Worm (Caenorhabditis elegans) whole organism, L4 larva: ENCODE data around the gene mfsd-13.2.

Source experiments
- F10B5.3 ChIP-seq: sonication (generic microtip); optimal IDR thresholded peaks from 2 replicates; lab custom pipeline; 2016; ENCODE audit warnings: mild to moderate bottlenecking, missing genetic modification characterization, missing compliant biosample characterization
- F44E2.7 ChIP-seq: fragments of 200-800 bp; sonication (Bioruptor generic); IDR thresholded peaks from 2 replicates; pipeline ENCODE4 v2.1.2; 2022; ENCODE audit warnings: missing genetic modification characterization, missing compliant biosample characterization
- F49E8.2 ChIP-seq: sonication (generic microtip); optimal IDR thresholded peaks from 2 replicates; lab custom pipeline; 2016; ENCODE audit warnings: missing compliant biosample characterization, mild to moderate bottlenecking, missing genetic modification characterization, borderline replicate concordance
- R02D3.7 ChIP-seq: fragments of 150-350 bp; sonication (generic microtip); optimal IDR thresholded peaks from 3 replicates; lab custom pipeline; 2014; ENCODE audit warnings: missing biosample characterization, missing genetic modification characterization
- T26A8.4 ChIP-seq: fragments of 200-800 bp; sonication (Bioruptor generic); IDR thresholded peaks from 2 replicates; pipeline ENCODE4 v1.3.6; 2022; ENCODE audit warnings: missing genetic modification characterization, missing compliant biosample characterization
- Y105C5A.15 ChIP-seq: fragments of 200-800 bp; sonication (Bioruptor generic); IDR thresholded peaks from 2 replicates; pipeline ENCODE4 v1.3.6; 2022; ENCODE audit warnings: missing genetic modification characterization, missing compliant biosample characterization
- Y75B8A.6 ChIP-seq: fragments of 200-800 bp; sonication (Bioruptor generic); IDR thresholded peaks from 2 replicates; pipeline ENCODE4 v1.3.6; 2022; ENCODE audit warnings: missing genetic modification reagents, missing genetic modification characterization, missing compliant biosample characterization
- aha-1 ChIP-seq: fragments of 150-350 bp; peaks from one replicate; lab custom pipeline; 2014; ENCODE audit warnings: missing biosample characterization, missing genetic modification characterization
- ama-1 ChIP-seq: fragments of 150-350 bp; optimal IDR thresholded peaks from 2 replicates; lab custom pipeline; 2014; ENCODE audit warnings: inconsistent platforms, mixed read lengths
- attf-4 ChIP-seq: sonication (generic microtip); optimal IDR thresholded peaks from 3 replicates; lab custom pipeline; 2017; ENCODE audit warnings: missing biosample characterization, missing genetic modification characterization
- ceh-20 ChIP-seq: fragments of 200-800 bp; sonication (Bioruptor generic); IDR thresholded peaks from 2 replicates; pipeline ENCODE4 v1.3.6; 2022; ENCODE audit warnings: missing genetic modification reagents, missing genetic modification characterization, missing compliant biosample characterization
- ceh-32 ChIP-seq: sonication (generic microtip); optimal IDR thresholded peaks from 2 replicates; lab custom pipeline; 2016; ENCODE audit warnings: mild to moderate bottlenecking, missing genetic modification characterization, missing compliant biosample characterization; ENCODE audit not compliant: poor library complexity
- ceh-82 ChIP-seq: sonication (generic microtip); optimal IDR thresholded peaks from 2 replicates; lab custom pipeline; 2017; ENCODE audit warnings: missing biosample characterization, missing genetic modification characterization
- cey-2 ChIP-seq: sonication (generic microtip); optimal IDR thresholded peaks from 3 replicates; lab custom pipeline; 2017; ENCODE audit warnings: missing genetic modification characterization, mild to moderate bottlenecking, missing compliant biosample characterization, antibody characterized with exemption, borderline replicate concordance; ENCODE audit not compliant: insufficient read depth
- daf-12 ChIP-seq: fragments of 150-350 bp; optimal IDR thresholded peaks from 2 replicates; lab custom pipeline; 2014; ENCODE audit warnings: missing biosample characterization, missing genetic modification reagents, missing genetic modification characterization
- daf-16 ChIP-seq, 3 experiments: sonication (generic microtip); optimal IDR thresholded peaks; 2 replicates each; lab custom pipeline; 2016 to 2017; ENCODE audit warnings: missing genetic modification characterization in 3 of 3, missing genetic modification reagents in 3 of 3, mild to moderate bottlenecking in 2 of 3, missing compliant biosample characterization in 2 of 3, missing biosample characterization in 1 of 3, moderate library complexity in 1 of 3
- daf-19 ChIP-seq: fragments of 200-800 bp; sonication (Bioruptor generic); conservative IDR thresholded peaks from 2 replicates; pipeline ENCODE4 v1.3.6; 2022; ENCODE audit warnings: missing genetic modification characterization, missing compliant biosample characterization
- daf-8 ChIP-seq: fragments of 200-800 bp; sonication (Bioruptor generic); IDR thresholded peaks from 2 replicates; pipeline ENCODE4 v1.3.6; 2022; ENCODE audit warnings: missing genetic modification characterization, missing compliant biosample characterization
- egl-27 ChIP-seq: sonication (generic microtip); optimal IDR thresholded peaks from 3 replicates; lab custom pipeline; 2017; ENCODE audit warnings: missing biosample characterization, missing genetic modification reagents, missing genetic modification characterization
- egl-43 ChIP-seq: fragments of 200-800 bp; sonication (Bioruptor generic); IDR thresholded peaks from 2 replicates; pipeline ENCODE4 v1.3.6; 2022; ENCODE audit warnings: missing genetic modification reagents, missing genetic modification characterization, missing compliant biosample characterization
- fkh-10 ChIP-seq: fragments of 150-350 bp; optimal IDR thresholded peaks from 2 replicates; lab custom pipeline; 2014; ENCODE audit warnings: missing biosample characterization, missing genetic modification reagents, missing genetic modification characterization
- gei-8 ChIP-seq: fragments of 200-800 bp; sonication (Bioruptor generic); optimal IDR thresholded peaks from 2 replicates; lab custom pipeline; 2018; ENCODE audit warnings: mild to moderate bottlenecking, missing genetic modification characterization, missing compliant biosample characterization
- hlh-30 ChIP-seq: sonication (generic microtip); optimal IDR thresholded peaks from 2 replicates; lab custom pipeline; 2017; ENCODE audit warnings: antibody characterized with exemption, mild to moderate bottlenecking, missing genetic modification characterization, missing compliant biosample characterization; ENCODE audit not compliant: insufficient read depth
- lim-7 ChIP-seq: fragments of 200-800 bp; sonication (Bioruptor generic); IDR thresholded peaks from 2 replicates; pipeline ENCODE4 v1.3.6; 2022; ENCODE audit warnings: missing genetic modification characterization, missing compliant biosample characterization
- lin-39 ChIP-seq: fragments of 150-350 bp; optimal IDR thresholded peaks from 2 replicates; lab custom pipeline; 2014; ENCODE audit warnings: missing biosample characterization, missing genetic modification reagents, missing genetic modification characterization
- madf-5 ChIP-seq, 2 experiments: fragments of 200-800 bp; sonication (Bioruptor generic); IDR thresholded peaks; 2 replicates each; pipeline ENCODE4 v1.3.6; 2022; ENCODE audit warnings: missing compliant biosample characterization in 2 of 2, missing genetic modification characterization in 2 of 2
- madf-9 ChIP-seq: fragments of 200-800 bp; sonication (Bioruptor generic); conservative IDR thresholded peaks from 2 replicates; pipeline ENCODE4 v1.3.6; 2022; ENCODE audit warnings: missing genetic modification reagents, missing genetic modification characterization, missing compliant biosample characterization
- mxl-2 ChIP-seq: fragments of 200-800 bp; sonication (Bioruptor generic); conservative IDR thresholded peaks from 2 replicates; pipeline ENCODE4 v1.3.6; 2022; ENCODE audit warnings: missing genetic modification reagents, missing genetic modification characterization, missing compliant biosample characterization
- nhr-11 ChIP-seq: fragments of 150-350 bp; optimal IDR thresholded peaks from 2 replicates; lab custom pipeline; 2014; ENCODE audit warnings: missing biosample characterization, missing genetic modification characterization
- nhr-111 ChIP-seq: fragments of 200-800 bp; sonication (Bioruptor generic); optimal IDR thresholded peaks from 2 replicates; lab custom pipeline; 2018; ENCODE audit warnings: mild to moderate bottlenecking, missing genetic modification characterization, missing compliant biosample characterization
- nhr-28 ChIP-seq: fragments of 150-350 bp; optimal IDR thresholded peaks from 2 replicates; lab custom pipeline; 2014; ENCODE audit warnings: missing biosample characterization, missing genetic modification characterization
- nhr-76 ChIP-seq: fragments of 150-350 bp; optimal IDR thresholded peaks from 2 replicates; lab custom pipeline; 2014; ENCODE audit warnings: missing biosample characterization, missing genetic modification characterization
- php-3 ChIP-seq: fragments of 200-800 bp; sonication (Bioruptor generic); IDR thresholded peaks from 2 replicates; pipeline ENCODE4 v1.3.6; 2022; ENCODE audit warnings: missing genetic modification reagents, missing genetic modification characterization, missing compliant biosample characterization
- spr-3 ChIP-seq: fragments of 200-800 bp; sonication (Bioruptor generic); optimal IDR thresholded peaks from 2 replicates; lab custom pipeline; 2018; ENCODE audit warnings: mild to moderate bottlenecking, missing genetic modification characterization, missing compliant biosample characterization
- tag-97 ChIP-seq: fragments of 200-800 bp; sonication (Bioruptor generic); IDR thresholded peaks from 2 replicates; pipeline ENCODE4 v1.3.6; 2022; ENCODE audit warnings: missing genetic modification characterization, missing compliant biosample characterization
- tra-1 ChIP-seq: fragments of 200-800 bp; sonication (Bioruptor generic); IDR thresholded peaks from 2 replicates; pipeline ENCODE4 v1.3.6; 2022; ENCODE audit warnings: missing genetic modification reagents, missing genetic modification characterization, missing compliant biosample characterization
- unc-39 ChIP-seq: sonication (generic microtip); optimal IDR thresholded peaks from 2 replicates; lab custom pipeline; 2017; ENCODE audit warnings: missing biosample characterization, missing genetic modification characterization
- vab-7 ChIP-seq: fragments of 200-800 bp; sonication (Bioruptor generic); IDR thresholded peaks from 2 replicates; pipeline ENCODE4 v1.3.6; 2022; ENCODE audit warnings: missing genetic modification reagents, missing genetic modification characterization, missing compliant biosample characterization
- zfp-2 ChIP-seq: sonication (generic microtip); optimal IDR thresholded peaks from 2 replicates; lab custom pipeline; 2016; ENCODE audit warnings: mild to moderate bottlenecking, missing genetic modification characterization, missing compliant biosample characterization
- zip-2 ChIP-seq: fragments of 150-350 bp; optimal IDR thresholded peaks from 2 replicates; lab custom pipeline; 2014; ENCODE audit warnings: missing biosample characterization, missing genetic modification characterization
- ztf-11 ChIP-seq: fragments of 150-350 bp; optimal IDR thresholded peaks from 2 replicates; lab custom pipeline; 2014; ENCODE audit warnings: missing biosample characterization, missing genetic modification characterization
- ztf-7 ChIP-seq: fragments of 150-350 bp; optimal IDR thresholded peaks from 2 replicates; lab custom pipeline; 2014; ENCODE audit warnings: missing biosample characterization, missing genetic modification characterization

Gene mfsd-13.2

ce11 chrII:7151969-7152631 lies 13.5 kb downstream of the mfsd-13.2 start, which contains the start of gene fust-1 (continued):
- TF ChIP-seq unc-39 (tag; lab: Kevin White, UChicago) (no peak), lim-7 (GFP tag; lab: Robert Waterston, UW) (no peak), daf-8 (GFP tag; lab: Robert Waterston, UW) (no peak), tra-1 (GFP tag; lab: Robert Waterston, UW) (peak; percentile 91), nhr-28 (peak; percentile 87), nhr-11 (tag; lab: Kevin White, UChicago) (peak; percentile 94), mxl-2 (GFP tag; lab: Robert Waterston, UW) (peak; percentile 85; the same call in 1 of the 2 replicates), daf-12 (tag; lab: Kevin White, UChicago) (no peak), F10B5.3 (peak; percentile 89), F44E2.7 (GFP tag; lab: Robert Waterston, UW) (peak; percentile 67; the same call in 1 of the 2 replicates), F49E8.2 (tag; lab: Kevin White, UChicago) (peak; percentile 90), zip-2 (tag; lab: Kevin White, UChicago) (peak; percentile 76), tag-97 (GFP tag; lab: Robert Waterston, UW) (no peak), ztf-11 (no peak), ceh-82 (no peak), spr-3 (GFP tag; lab: Kevin White, UChicago) (peak; percentile 81), nhr-76 (peak; percentile 71), cey-2 (tag; lab: Kevin White, UChicago) (peak; percentile 76), egl-43 (GFP tag; lab: Robert Waterston, UW) (peak; percentile 88), zfp-2 (tag; lab: Kevin White, UChicago) (peak; percentile 65), ama-1 (lab: Kevin White, UChicago) (peak; percentile 72), fkh-10 (peak; percentile 82), Y75B8A.6 (GFP tag; lab: Robert Waterston, UW) (no peak), madf-5 (GFP tag; IDR thresholded peaks at IDR 0.05; lab: Robert Waterston, UW) (no peak), daf-16 (GFP tag; optimal IDR thresholded peaks at IDR 0.05; lab: Kevin White, UChicago) (peak in 1 of 2 experiments; percentile 89), daf-16 (tag; optimal IDR thresholded peaks at IDR 0.05; lab: Kevin White, UChicago) (peak; percentile 67), nhr-111 (GFP tag; lab: Kevin White, UChicago) (no peak), ztf-7 (tag; lab: Kevin White, UChicago) (peak; percentile 84), gei-8 (GFP tag; lab: Kevin White, UChicago) (peak; percentile 65), vab-7 (0 out of 2 replicates have a peak, but pooled peaks have one; percentile 49), madf-9 (GFP tag; lab: Robert Waterston, UW) (peak; percentile 70; the same call in 1 of the 2 replicates)

- TF ChIP-seq egl-27 (tag; lab: Kevin White, UChicago), result no peak
- no peak for TF ChIP-seq attf-4
- TF ChIP-seq R02D3.7, result no peak
- no peak for TF ChIP-seq aha-1 (tag; lab: Kevin White, UChicago)
- no peak for TF ChIP-seq daf-12 (tag; lab: Kevin White, UChicago)
- TF ChIP-seq nhr-76, result no peak
- no peak for TF ChIP-seq ceh-20 (GFP tag; lab: Robert Waterston, UW)
- no peak for TF ChIP-seq Y75B8A.6 (GFP tag; lab: Robert Waterston, UW)
- no peak for TF ChIP-seq hlh-30 (tag; lab: Kevin White, UChicago)
- TF ChIP-seq php-3 (GFP tag; lab: Robert Waterston, UW), result no peak
- TF ChIP-seq Y105C5A.15 (GFP tag; lab: Robert Waterston, UW), result no peak
- TF ChIP-seq T26A8.4 (GFP tag; lab: Robert Waterston, UW), result no peak
- no peak for TF ChIP-seq daf-19 (GFP tag; lab: Robert Waterston, UW)
- TF ChIP-seq lin-39, result no peak
- TF ChIP-seq madf-9 (GFP tag; lab: Robert Waterston, UW), result no peak
- TF ChIP-seq cey-2 (tag; lab: Kevin White, UChicago), result no peak
- TF ChIP-seq ceh-32, result no peak
- no peak for TF ChIP-seq spr-3 (GFP tag; lab: Kevin White, UChicago)
These were observed 17.6 kb downstream of the mfsd-13.2 start, which contains the start of gene T07F8.1 for ce11 chrII:7148099-7148498. T07F8.1 (plus strand) TSS chrII:7148399.
